Worm (Caenorhabditis elegans) whole organism, late embryonic: Measurements from ENCODE around the gene sqst-4.

ENCODE experiments used
- C38D4.7 ChIP-seq: fragments of 200-800 bp; sonication (Bioruptor generic); optimal IDR thresholded peaks from 2 replicates; lab custom pipeline; 2018; ENCODE audit warnings: mild to moderate bottlenecking, missing genetic modification characterization, moderate library complexity, missing compliant biosample characterization
- K02D7.2 ChIP-seq: sonication (generic microtip); optimal IDR thresholded peaks from 2 replicates; lab custom pipeline; 2017; ENCODE audit warnings: mild to moderate bottlenecking, missing genetic modification characterization, missing compliant biosample characterization
- Y22D7AL.16 ChIP-seq: sonication (generic microtip); optimal IDR thresholded peaks from 2 replicates; lab custom pipeline; 2016; ENCODE audit warnings: missing genetic modification characterization, missing compliant biosample characterization
- hlh-30 ChIP-seq: sonication (generic microtip); optimal IDR thresholded peaks from 2 replicates; lab custom pipeline; 2017; ENCODE audit warnings: antibody characterized with exemption, missing genetic modification characterization, missing compliant biosample characterization; ENCODE audit not compliant: insufficient read depth
- pha-4 ChIP-seq: fragments of 150-350 bp; optimal IDR thresholded peaks from 2 replicates; lab custom pipeline; 2018; ENCODE audit warnings: missing biosample characterization, missing genetic modification reagents, missing genetic modification characterization
- pqm-1 ChIP-seq: sonication (generic microtip); optimal IDR thresholded peaks from 2 replicates; lab custom pipeline; 2016; ENCODE audit warnings: missing genetic modification characterization, missing compliant biosample characterization

DNA sequence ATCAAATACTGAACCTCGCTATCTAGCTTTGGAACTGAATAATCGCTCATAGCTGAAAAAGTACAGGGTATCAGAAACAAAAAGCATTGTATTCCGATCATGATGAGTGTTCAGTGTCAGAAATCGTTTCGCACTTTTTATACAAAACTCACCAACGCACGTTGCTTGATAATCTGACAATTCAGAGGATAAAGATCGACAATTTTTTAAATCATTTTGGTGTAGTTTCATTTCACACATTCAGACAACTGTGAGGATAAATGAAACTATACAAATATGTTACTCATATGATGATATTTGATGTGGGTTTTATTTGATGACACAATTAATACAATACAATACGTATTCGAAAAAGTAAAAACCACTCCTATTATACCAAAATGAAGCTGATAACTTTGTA is 5.2 kb upstream of the sqst-4 start, which contains the start of gene F57E7.2:
- no peak for TF ChIP-seq Y22D7AL.16 (tag; lab: Kevin White, UChicago)
- no peak for TF ChIP-seq K02D7.2 (tag; lab: Kevin White, UChicago)
- no peak for TF ChIP-seq pqm-1 (tag; lab: Kevin White, UChicago)
- TF ChIP-seq C38D4.7 (GFP tag; lab: Kevin White, UChicago) = no peak
- TF ChIP-seq hlh-30 (tag; lab: Kevin White, UChicago) = no peak
- no peak for TF ChIP-seq pha-4 (tag; lab: Kevin White, UChicago)
